Worm (Caenorhabditis elegans) whole organism, young adult: ENCODE results near the gene Y64G10A.2.

Experiments
- ama-1 ChIP-seq, 3 experiments: fragments of 150-350 bp in 1 of 3; sonication (generic microtip) in 2 of 3; optimal IDR thresholded peaks; 2 replicates each; lab custom pipeline; 2014 to 2018; ENCODE audit warnings: missing biosample characterization in 2 of 3, missing genetic modification characterization in 2 of 3, missing genetic modification reagents in 2 of 3
- ceh-91 ChIP-seq: fragments of 200-800 bp; sonication (Bioruptor generic); IDR thresholded peaks from 2 replicates; pipeline ENCODE4 v1.3.6; 2022; ENCODE audit warnings: missing genetic modification reagents, missing genetic modification characterization, missing compliant biosample characterization
- dpl-1 ChIP-seq: fragments of 150-350 bp; optimal IDR thresholded peaks from 2 replicates; lab custom pipeline; 2014; ENCODE audit warnings: missing biosample characterization, missing genetic modification reagents, missing genetic modification characterization
- let-526 ChIP-seq: fragments of 200-800 bp; sonication (Bioruptor generic); IDR thresholded peaks from 2 replicates; pipeline ENCODE4 v1.3.6; 2022; ENCODE audit warnings: missing genetic modification reagents, missing genetic modification characterization, missing compliant biosample characterization
- ztf-26 ChIP-seq: sonication (generic microtip); optimal IDR thresholded peaks from 2 replicates; lab custom pipeline; 2017; ENCODE audit warnings: missing genetic modification characterization, missing compliant biosample characterization

DNA sequence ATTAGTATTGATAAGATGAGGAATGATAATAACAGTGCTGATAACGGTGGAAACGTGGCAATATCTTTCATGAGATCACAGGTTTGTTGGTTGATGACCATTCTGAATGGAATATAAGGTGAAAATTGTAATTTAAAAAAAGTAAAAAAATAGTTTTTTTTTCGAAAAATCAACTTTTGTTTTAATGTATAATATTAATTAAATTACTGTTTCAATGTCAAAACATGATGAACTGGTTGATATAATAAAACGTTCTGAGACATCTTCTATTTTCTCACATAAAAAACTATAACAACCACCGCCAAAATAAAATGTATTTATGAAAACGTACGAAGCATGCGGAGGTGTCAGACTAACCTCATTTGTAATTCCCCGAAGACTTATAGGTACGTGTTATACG lies 5.9 kb upstream of the Y64G10A.2 start, which contains the start of gene srab-24:
- TF ChIP-seq let-526 (no peak), ama-1 (optimal IDR thresholded peaks at IDR 0.05; lab: Kevin White, UChicago) (no peak), ama-1 (GFP tag; optimal IDR thresholded peaks at IDR 0.05; lab: Kevin White, UChicago) (no peak), ceh-91 (GFP tag; lab: Robert Waterston, UW) (no peak), dpl-1 (GFP tag; lab: Kevin White, UChicago) (no peak), ztf-26 (no peak)
